Worm (Caenorhabditis elegans) whole organism, mixed stage, embryonic: ENCODE data around the gene F10G7.12.

Experiments used
- cnd-1 ChIP-seq: fragments of 200-800 bp; sonication (Bioruptor generic); optimal IDR thresholded peaks from 2 replicates; lab custom pipeline; 2018; ENCODE audit warnings: mild to moderate bottlenecking, missing genetic modification characterization, missing compliant biosample characterization
- mep-1 ChIP-seq: fragments of 150-350 bp; optimal IDR thresholded peaks from 2 replicates; lab custom pipeline; 2017; ENCODE audit warnings: missing biosample characterization, missing genetic modification reagents, missing genetic modification characterization, inconsistent platforms
- nhr-12 ChIP-seq: fragments of 150-350 bp; optimal IDR thresholded peaks from 2 replicates; lab custom pipeline; 2014; ENCODE audit warnings: missing biosample characterization, missing genetic modification characterization
- nhr-28 ChIP-seq: fragments of 150-350 bp; optimal IDR thresholded peaks from 2 replicates; lab custom pipeline; 2014; ENCODE audit warnings: missing biosample characterization, missing genetic modification characterization
- pha-4 ChIP-seq: fragments of 150-350 bp; optimal IDR thresholded peaks from 2 replicates; lab custom pipeline; 2018; ENCODE audit warnings: missing biosample characterization, missing genetic modification reagents, missing genetic modification characterization
- snpc-4 ChIP-seq: fragments of 150-350 bp; optimal IDR thresholded peaks from 2 replicates; lab custom pipeline; 2014; ENCODE audit warnings: missing biosample characterization, missing genetic modification characterization
- unc-39 ChIP-seq: fragments of 150-350 bp; optimal IDR thresholded peaks from 2 replicates; lab custom pipeline; 2014; ENCODE audit warnings: missing biosample characterization, missing genetic modification characterization
- unc-62 ChIP-seq: fragments of 150-350 bp; optimal IDR thresholded peaks from 2 replicates; lab custom pipeline; 2014; ENCODE audit warnings: missing biosample characterization, missing genetic modification reagents, missing genetic modification characterization

- TF ChIP-seq snpc-4 (tag; lab: Kevin White, UChicago) (no peak), unc-62 (GFP tag; lab: Kevin White, UChicago) (no peak), cnd-1 (no peak), nhr-28 (tag; lab: Kevin White, UChicago) (no peak), unc-39 (tag; lab: Kevin White, UChicago) (no peak), nhr-12 (no peak), pha-4 (tag; lab: Kevin White, UChicago) (no peak), mep-1 (tag; lab: Kevin White, UChicago) (no peak)
Observed at ce11 chrII:4661278-4661677, 28.3 kb upstream of the F10G7.12 start, which contains the start of gene T05A7.13.
